Fruit fly (Drosophila melanogaster) whole organism, embryonic: ENCODE measurements around the gene Peritrophin-A.

ENCODE experiments used
- Antp ChIP-seq: fragments of 200-800 bp; sonication (Bioruptor generic); optimal IDR thresholded peaks from 3 replicates; lab custom pipeline; 2016; ENCODE audit warnings: missing biosample characterization, missing genetic modification characterization
- Blimp-1 ChIP-seq: fragments of 200-800 bp; sonication (Bioruptor generic); optimal IDR thresholded peaks from 3 replicates; lab custom pipeline; 2018; ENCODE audit warnings: missing biosample characterization, missing genetic modification characterization, mild to moderate bottlenecking, moderate library complexity, missing genetic modification reagents
- CG11560 ChIP-seq: fragments of 200-800 bp; sonication (Bioruptor generic); IDR thresholded peaks from 3 replicates; pipeline ENCODE4 v1.3.6; 2022; ENCODE audit warnings: missing biosample characterization, missing genetic modification characterization
- CG12942 ChIP-seq: fragments of 200-800 bp; sonication (Bioruptor generic); optimal IDR thresholded peaks from 3 replicates; lab custom pipeline; 2016; ENCODE audit warnings: missing biosample characterization, missing genetic modification characterization
- CG13894 ChIP-seq: fragments of 200-800 bp; sonication (Bioruptor generic); optimal IDR thresholded peaks from 3 replicates; lab custom pipeline; 2018; ENCODE audit warnings: missing biosample characterization, mild to moderate bottlenecking, missing genetic modification characterization, moderate library complexity
- CG17186 ChIP-seq: fragments of 200-800 bp; sonication (Bioruptor generic); optimal IDR thresholded peaks from 3 replicates; lab custom pipeline; 2017; ENCODE audit warnings: missing biosample characterization, missing genetic modification reagents, missing genetic modification characterization
- CG18011 ChIP-seq: fragments of 200-800 bp; sonication (Bioruptor generic); optimal IDR thresholded peaks from 2 replicates; lab custom pipeline; 2017; ENCODE audit warnings: missing biosample characterization, missing genetic modification characterization, mild to moderate bottlenecking, moderate library complexity, missing genotype
- CG18619 ChIP-seq: fragments of 200-800 bp; sonication (Bioruptor generic); optimal IDR thresholded peaks from 3 replicates; lab custom pipeline; 2017; ENCODE audit warnings: missing biosample characterization, mild to moderate bottlenecking, missing genetic modification characterization
- CG2116 ChIP-seq: fragments of 200-800 bp; sonication (Bioruptor generic); optimal IDR thresholded peaks from 3 replicates; lab custom pipeline; 2018; ENCODE audit warnings: missing biosample characterization, mild to moderate bottlenecking, missing genetic modification characterization
- CG31365 ChIP-seq: fragments of 200-800 bp; sonication (Bioruptor generic); optimal IDR thresholded peaks from 2 replicates; lab custom pipeline; 2018; ENCODE audit warnings: missing biosample characterization, mild to moderate bottlenecking, missing genetic modification characterization
- CG3838 ChIP-seq: fragments of 200-800 bp; sonication (Bioruptor generic); optimal IDR thresholded peaks from 3 replicates; lab custom pipeline; 2016; ENCODE audit warnings: missing biosample characterization, missing genetic modification characterization
- CG3995 ChIP-seq: fragments of 200-800 bp; sonication (Bioruptor generic); optimal IDR thresholded peaks from 3 replicates; lab custom pipeline; 2016; ENCODE audit warnings: missing biosample characterization, missing genetic modification characterization
- CG42726 ChIP-seq: fragments of 200-800 bp; sonication (Bioruptor generic); IDR thresholded peaks from 2 replicates; pipeline ENCODE4 v1.3.6; 2022; ENCODE audit warnings: missing biosample characterization, missing genetic modification characterization; ENCODE audit not compliant: partially characterized antibody
- CG4404 ChIP-seq: fragments of 200-800 bp; sonication (Bioruptor generic); IDR thresholded peaks from 2 replicates; pipeline ENCODE4 v1.3.6; 2022; ENCODE audit warnings: missing biosample characterization, missing genetic modification characterization
- CG4854 ChIP-seq: fragments of 200-800 bp; sonication (Bioruptor generic); optimal IDR thresholded peaks from 2 replicates; lab custom pipeline; 2016; ENCODE audit warnings: missing biosample characterization, missing genetic modification characterization, inconsistent platforms
- CG5180 ChIP-seq: fragments of 200-800 bp; sonication (Bioruptor generic); optimal IDR thresholded peaks from 3 replicates; lab custom pipeline; 2017; ENCODE audit warnings: missing biosample characterization, missing genetic modification characterization, mild to moderate bottlenecking, moderate library complexity, missing genetic modification reagents
- CG6175 ChIP-seq: fragments of 200-800 bp; sonication (Bioruptor generic); IDR thresholded peaks from 3 replicates; pipeline ENCODE4 v1.3.6; 2022; ENCODE audit warnings: missing biosample characterization, missing genetic modification characterization
- CG7786 ChIP-seq: fragments of 200-800 bp; sonication (Bioruptor generic); optimal IDR thresholded peaks from 2 replicates; lab custom pipeline; 2016; ENCODE audit warnings: missing biosample characterization, missing genetic modification characterization
- CG8388 ChIP-seq: fragments of 200-800 bp; sonication (Bioruptor generic); optimal IDR thresholded peaks from 2 replicates; lab custom pipeline; 2019; ENCODE audit warnings: missing biosample characterization, mild to moderate bottlenecking, missing genetic modification characterization, moderate library complexity
- CG8765 ChIP-seq: fragments of 200-800 bp; sonication (Bioruptor generic); IDR thresholded peaks from 2 replicates; pipeline ENCODE4 v1.3.6; 2022; ENCODE audit warnings: missing biosample characterization, missing genetic modification characterization
- CG9215 ChIP-seq: fragments of 200-800 bp; sonication (Bioruptor generic); IDR thresholded peaks from 2 replicates; pipeline ENCODE4 v1.3.6; 2022; ENCODE audit warnings: missing biosample characterization, missing genetic modification characterization
- Doc2 ChIP-seq: fragments of 200-800 bp; sonication (Bioruptor generic); IDR thresholded peaks from 2 replicates; pipeline ENCODE4 v1.3.6; 2022; ENCODE audit warnings: missing biosample characterization, missing genetic modification characterization
- Ets65A ChIP-seq: fragments of 200-800 bp; sonication (Bioruptor generic); peaks from one replicate; lab custom pipeline; 2016; ENCODE audit warnings: missing biosample characterization, missing genetic modification characterization
- Fer2 ChIP-seq: fragments of 200-800 bp; sonication (Bioruptor generic); optimal IDR thresholded peaks from 2 replicates; lab custom pipeline; 2018; ENCODE audit warnings: missing biosample characterization, mild to moderate bottlenecking, missing genetic modification characterization, moderate library complexity
- Hr3 ChIP-seq: fragments of 200-800 bp; sonication (Bioruptor generic); optimal IDR thresholded peaks from 3 replicates; lab custom pipeline; 2016; ENCODE audit warnings: missing biosample characterization, missing genetic modification characterization
- Kr ChIP-seq: fragments of 200-800 bp; sonication (Bioruptor generic); optimal IDR thresholded peaks from 2 replicates; lab custom pipeline; 2017; ENCODE audit warnings: missing biosample characterization, mild to moderate bottlenecking, missing genetic modification characterization
- Oaz ChIP-seq: fragments of 200-800 bp; sonication (Bioruptor generic); IDR thresholded peaks from 2 replicates; pipeline ENCODE4 v1.3.6; 2022; ENCODE audit warnings: missing biosample characterization, missing genetic modification characterization
- Ptx1 ChIP-seq: fragments of 200-800 bp; sonication (Bioruptor generic); IDR thresholded peaks from 2 replicates; pipeline ENCODE4 v1.3.6; 2022; ENCODE audit warnings: missing biosample characterization, missing genetic modification characterization
- Ravus ChIP-seq: fragments of 200-800 bp; sonication (Bioruptor generic); IDR thresholded peaks from 2 replicates; pipeline ENCODE4 v1.3.6; 2022; ENCODE audit warnings: missing biosample characterization, missing genetic modification characterization
- Stat92E ChIP-seq, 3 experiments: fragments of >200 bp in 2 of 3; fragments of 200-800 bp in 1 of 3; sonication (Bioruptor generic) in 1 of 3; optimal IDR thresholded peaks; 2 replicates each; lab custom pipeline; 2017 to 2019; ENCODE audit warnings: missing biosample characterization in 3 of 3, missing genetic modification characterization in 3 of 3, mild to moderate bottlenecking in 1 of 3, moderate library complexity in 1 of 3
- ab ChIP-seq: fragments of 200-800 bp; sonication (Bioruptor generic); optimal IDR thresholded peaks from 2 replicates; lab custom pipeline; 2016; ENCODE audit warnings: missing biosample characterization, missing genetic modification characterization
- amos ChIP-seq: fragments of 200-800 bp; sonication (Bioruptor generic); IDR thresholded peaks from 2 replicates; pipeline ENCODE4 v1.3.6; 2022; ENCODE audit warnings: missing biosample characterization, missing genetic modification characterization; ENCODE audit not compliant: partially characterized antibody
- bowl ChIP-seq: fragments of 200-800 bp; sonication (Bioruptor generic); IDR thresholded peaks from 2 replicates; pipeline ENCODE4 v1.3.6; 2022; ENCODE audit warnings: missing biosample characterization, missing genetic modification characterization
- chinmo ChIP-seq: fragments of 200-800 bp; sonication (Bioruptor generic); IDR thresholded peaks from 4 replicates; pipeline ENCODE4 v1.3.6; 2022; ENCODE audit warnings: missing biosample characterization, missing genetic modification characterization; ENCODE audit not compliant: partially characterized antibody
- grau ChIP-seq: fragments of 200-800 bp; optimal IDR thresholded peaks from 3 replicates; lab custom pipeline; 2019; ENCODE audit warnings: missing biosample characterization, mild to moderate bottlenecking, missing genetic modification characterization, moderate library complexity
- inv ChIP-seq: fragments of 200-800 bp; sonication (Bioruptor generic); IDR thresholded peaks from 2 replicates; pipeline ENCODE4 v1.3.6; 2022; ENCODE audit warnings: missing biosample characterization, missing genetic modification characterization; ENCODE audit not compliant: partially characterized antibody
- jigr1 ChIP-seq: fragments of 200-800 bp; sonication (Bioruptor generic); IDR thresholded peaks from 3 replicates; pipeline ENCODE4 v1.3.6; 2022; ENCODE audit warnings: missing biosample characterization, missing genetic modification characterization
- ken ChIP-seq: fragments of 200-800 bp; sonication (Bioruptor generic); IDR thresholded peaks from 3 replicates; pipeline ENCODE4 v1.3.6; 2022; ENCODE audit warnings: missing biosample characterization, missing genetic modification characterization
- pan ChIP-seq, 4 experiments: fragments of >200 bp in 3 of 4; fragments of 200-800 bp in 1 of 4; sonication (Bioruptor generic) in 1 of 4; optimal IDR thresholded peaks in 3 of 4; IDR thresholded peaks in 1 of 4; 2 replicates each; pipeline versions ENCODE4 v1.3.6 to Lab custom; 2017 to 2022; ENCODE audit warnings: missing biosample characterization in 2 of 4, missing genetic modification characterization in 2 of 4, mixed read lengths in 1 of 4
- pho ChIP-seq: fragments of 200-800 bp; sonication (Bioruptor generic); optimal IDR thresholded peaks from 2 replicates; lab custom pipeline; 2016; ENCODE audit warnings: missing biosample characterization, missing genetic modification characterization
- row ChIP-seq: fragments of 200-800 bp; sonication (Bioruptor generic); IDR thresholded peaks from 3 replicates; pipeline ENCODE4 v1.3.6; 2022; ENCODE audit warnings: missing biosample characterization, missing genetic modification characterization
- sens ChIP-seq: fragments of 200-800 bp; sonication (Bioruptor generic); peaks from one replicate; lab custom pipeline; 2016; ENCODE audit warnings: missing biosample characterization, missing genetic modification characterization
- seq ChIP-seq: fragments of 200-800 bp; sonication (Bioruptor generic); IDR thresholded peaks from 2 replicates; pipeline ENCODE4 v1.3.6; 2022; ENCODE audit warnings: missing biosample characterization, missing genetic modification characterization
- sob ChIP-seq: fragments of 200-800 bp; sonication (Bioruptor generic); IDR thresholded peaks from 2 replicates; pipeline ENCODE4 v1.3.6; 2022; ENCODE audit warnings: missing biosample characterization, missing genetic modification characterization
- tin ChIP-seq: fragments of 200-800 bp; sonication (Bioruptor generic); optimal IDR thresholded peaks from 3 replicates; lab custom pipeline; 2016; ENCODE audit warnings: missing biosample characterization, missing genetic modification characterization
- zfh1 ChIP-seq: fragments of 200-800 bp; sonication (Bioruptor generic); IDR thresholded peaks from 3 replicates; pipeline ENCODE4 v1.3.6; 2022; ENCODE audit warnings: missing biosample characterization, missing genetic modification characterization

The Peritrophin-A gene

dm6 chrX:20243274-20243839 is 1.1 kb upstream of the Peritrophin-A start (continued):
- TF ChIP-seq Antp (GFP tag; lab: Kevin White, UChicago) (no peak), Hr3 (GFP tag; lab: Kevin White, UChicago) (no peak), CG5180 (peak; percentile 89), ab (GFP tag; lab: Kevin White, UChicago) (no peak), pho (GFP tag; lab: Kevin White, UChicago) (no peak), CG42726 (GFP tag; lab: Robert Waterston, UW) (no peak)

dm6 chrX:20245218-20245863 is 894 bp downstream of the Peritrophin-A start:
- peak; percentile 3 for TF ChIP-seq Ets65A (GFP tag; lab: Kevin White, UChicago)
- TF ChIP-seq CG12942, result no peak
- TF ChIP-seq jigr1 (GFP tag; lab: Robert Waterston, UW), result no peak
- no peak for TF ChIP-seq CG3838 (GFP tag; lab: Kevin White, UChicago)
- no peak for TF ChIP-seq CG17186 (GFP tag; lab: Kevin White, UChicago)
- no peak for TF ChIP-seq CG18011 (GFP tag; lab: Kevin White, UChicago)
- no peak for TF ChIP-seq bowl (GFP tag; lab: Robert Waterston, UW)
- no peak for TF ChIP-seq tin (GFP tag; lab: Kevin White, UChicago)
- TF ChIP-seq Fer2 (tag; lab: Kevin White, UChicago), result no peak
- TF ChIP-seq amos (GFP tag; lab: Robert Waterston, UW), result no peak
- no peak for TF ChIP-seq Ravus (GFP tag; lab: Robert Waterston, UW)
- TF ChIP-seq Blimp-1, result peak; percentile 50
- peak; percentile 99 for TF ChIP-seq CG13894
- no peak for TF ChIP-seq CG6175
- TF ChIP-seq chinmo (GFP tag; lab: Robert Waterston, UW), result 0 out of 4 replicates have a peak, but pooled peaks have one; percentile 43

DNA sequence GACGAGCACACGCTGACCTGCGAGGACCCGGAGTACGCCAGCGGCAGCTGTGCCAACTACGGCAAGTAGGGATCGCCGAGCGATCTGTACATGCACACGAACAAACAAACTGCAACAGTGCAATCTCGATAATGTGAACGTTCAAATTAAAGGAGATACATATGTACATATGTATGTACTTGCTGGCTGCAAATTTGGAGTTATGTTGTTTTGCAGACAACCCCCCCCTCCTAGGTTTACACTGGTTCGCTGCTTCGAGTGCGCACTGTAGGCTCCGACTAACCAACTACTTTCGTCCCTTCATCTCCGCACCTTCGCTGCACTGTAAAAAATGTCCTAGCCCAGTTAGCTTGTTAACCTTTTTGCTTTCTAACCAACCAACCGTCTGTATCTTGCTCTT is 3.3 kb downstream of the Peritrophin-A start:
- TF ChIP-seq Ets65A (GFP tag; lab: Kevin White, UChicago) (peak; percentile 66), CG4404 (GFP tag; lab: Robert Waterston, UW) (peak; percentile 76), CG8765 (GFP tag; lab: Robert Waterston, UW) (peak; percentile 66; the same call in 1 of the 2 replicates), sens (GFP tag; lab: Kevin White, UChicago) (peak; percentile 52), row (GFP tag; lab: Robert Waterston, UW) (peak; percentile 45; the same call in 2 of the 3 replicates), CG2116 (no peak), ken (0 out of 3 replicates have a peak, but pooled peaks have one; percentile 24), CG7786 (no peak), pan (optimal IDR thresholded peaks at IDR 0.05; lab: Kevin White, UChicago) (no peak), pan (GFP tag; optimal IDR thresholded peaks at IDR 0.05 in 1 of 2, IDR thresholded peaks at IDR 0.05 in 1 of 2) (peak in 1 of 2 experiments; percentile 12), zfh1 (GFP tag; lab: Robert Waterston, UW) (0 out of 3 replicates have a peak, but pooled peaks have one; percentile 35), sob (0 out of 2 replicates have a peak, but pooled peaks have one; percentile 12), inv (no peak), Oaz (GFP tag; lab: Robert Waterston, UW) (no peak), Stat92E (GFP tag; optimal IDR thresholded peaks at IDR 0.05; lab: Kevin White, UChicago) (no peak), CG31365 (tag; lab: Kevin White, UChicago) (no peak), Ptx1 (GFP tag; lab: Robert Waterston, UW) (peak; percentile 48), CG11560 (tag; lab: Robert Waterston, UW) (0 out of 3 replicates have a peak, but pooled peaks have one; percentile 22), CG18619 (no peak), seq (GFP tag; lab: Robert Waterston, UW) (no peak), grau (tag; lab: Kevin White, UChicago) (peak; percentile 69), CG3995 (GFP tag; lab: Kevin White, UChicago) (no peak), CG9215 (GFP tag; lab: Robert Waterston, UW) (no peak), CG4854 (GFP tag; lab: Kevin White, UChicago) (no peak), Kr (GFP tag; lab: Kevin White, UChicago) (no peak), CG8388 (GFP tag; lab: Kevin White, UChicago) (no peak), Doc2 (GFP tag; lab: Robert Waterston, UW) (no peak), Blimp-1 (no peak)
